Fruit fly (Drosophila melanogaster) whole organism, adult: ENCODE measurements around the gene CG14435.
A peak's percentile ranks its signal among the peaks of the same experiment; 100 is the strongest.

Experiments used
- CG11617 ChIP-seq: fragments of 200-800 bp; sonication (Bioruptor generic); optimal IDR thresholded peaks from 2 replicates; lab custom pipeline; 2017; ENCODE audit warnings: mild to moderate bottlenecking, missing biosample characterization, missing genetic modification reagents, missing genetic modification characterization
- CG33017 ChIP-seq: fragments of 200-800 bp; sonication (Bioruptor generic); optimal IDR thresholded peaks from 2 replicates; lab custom pipeline; 2018; ENCODE audit warnings: missing biosample characterization, mild to moderate bottlenecking, missing genetic modification characterization, moderate library complexity
- bab1 ChIP-seq: fragments of 200-800 bp; sonication (Bioruptor generic); optimal IDR thresholded peaks from 3 replicates; lab custom pipeline; 2019; ENCODE audit warnings: missing biosample characterization, mild to moderate bottlenecking, missing genetic modification characterization, moderate library complexity
- pad ChIP-seq: fragments of 200-800 bp; sonication (Bioruptor generic); optimal IDR thresholded peaks from 3 replicates; lab custom pipeline; 2017; ENCODE audit warnings: missing biosample characterization, missing genetic modification characterization, mild to moderate bottlenecking, moderate library complexity, missing genetic modification reagents

dm6 chrX:6799261-6800022 lies 44.3 kb downstream of the CG14435 start:
- peak; percentile 1 for TF ChIP-seq pad (GFP tag; lab: Kevin White, UChicago)
- no peak for TF ChIP-seq bab1
- peak; percentile 30 for TF ChIP-seq CG33017 (tag; lab: Kevin White, UChicago)
- TF ChIP-seq CG11617 (GFP tag; lab: Kevin White, UChicago) = peak; percentile 12
